Worm (Caenorhabditis elegans): ENCODE data around the gene scp-1.

Gene scp-1

DNA sequence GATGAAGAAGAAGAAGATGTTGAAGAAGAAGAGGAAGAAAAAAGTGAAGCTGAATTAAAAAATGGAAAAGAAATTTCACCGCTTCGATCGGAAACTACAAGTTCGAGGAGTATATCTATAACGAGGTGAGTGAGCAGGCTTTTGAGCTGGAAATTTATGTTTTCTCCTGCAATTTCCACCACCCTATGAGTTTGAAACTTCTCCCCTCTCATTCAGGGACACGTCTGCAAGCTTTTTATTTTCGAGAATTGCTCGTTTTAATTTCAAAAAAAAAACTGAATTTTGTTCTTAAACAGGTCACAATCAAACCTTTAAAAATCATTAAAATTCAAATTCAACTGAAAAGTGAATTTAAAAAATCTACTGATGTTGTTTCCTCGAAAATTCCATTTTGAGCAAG, 28.4 kb downstream of the scp-1 start:
- TF ChIP-seq zag-1 (tag; optimal IDR thresholded peaks at IDR 0.05) (no peak), elt-2 (tag; optimal IDR thresholded peaks at IDR 0.05) (no peak), lin-39 (tag; optimal IDR thresholded peaks at IDR 0.05) (no peak), fos-1 (tag; optimal IDR thresholded peaks at IDR 0.05) (no peak), sea-2 (GFP tag; optimal IDR thresholded peaks at IDR 0.05) (no peak), unc-62 (GFP tag; optimal IDR thresholded peaks at IDR 0.05) (no peak), ama-1 (optimal IDR thresholded peaks at IDR 0.05) (no peak), fkh-10 (GFP tag; optimal IDR thresholded peaks at IDR 0.05) (no peak), mml-1 (tag; optimal IDR thresholded peaks at IDR 0.05) (no peak), pha-4 (tag; optimal IDR thresholded peaks at IDR 0.05) (no peak)

- TF ChIP-seq ama-1 (optimal IDR thresholded peaks at IDR 0.05) (no peak), ceh-28 (tag; optimal IDR thresholded peaks at IDR 0.05) (peak; percentile 65)
Measured at ce11 chrII:9369394-9369793, 35.6 kb downstream of the scp-1 start.

- TF ChIP-seq eor-1 (tag; optimal IDR thresholded peaks at IDR 0.05): no peak
- no peak for TF ChIP-seq lin-39 (tag; optimal IDR thresholded peaks at IDR 0.05)
- TF ChIP-seq pha-4 (tag; optimal IDR thresholded peaks at IDR 0.05): no peak
- TF ChIP-seq nhr-23 (tag; optimal IDR thresholded peaks at IDR 0.05): no peak
- TF ChIP-seq nhr-77 (tag; optimal IDR thresholded peaks at IDR 0.05): no peak
- no peak for TF ChIP-seq nfya-1 (tag; optimal IDR thresholded peaks at IDR 0.05; ENCODE audit: insufficient read depth)
- no peak for TF ChIP-seq egl-5 (tag; optimal IDR thresholded peaks at IDR 0.05)
- no peak for TF ChIP-seq elt-2 (tag; optimal IDR thresholded peaks at IDR 0.05)
- TF ChIP-seq ama-1 (optimal IDR thresholded peaks at IDR 0.05): no peak
- no peak for TF ChIP-seq mml-1 (tag; optimal IDR thresholded peaks at IDR 0.05)
- no peak for TF ChIP-seq fos-1 (tag; optimal IDR thresholded peaks at IDR 0.05)
- no peak for TF ChIP-seq elt-3 (tag; optimal IDR thresholded peaks at IDR 0.05)
- TF ChIP-seq sea-2 (GFP tag; optimal IDR thresholded peaks at IDR 0.05): no peak
- TF ChIP-seq ztf-4 (tag; optimal IDR thresholded peaks at IDR 0.05): no peak
- no peak for TF ChIP-seq nhr-12 (tag; optimal IDR thresholded peaks at IDR 0.05)
- no peak for TF ChIP-seq R02D3.7 (tag; optimal IDR thresholded peaks at IDR 0.05)
Measured at ce11 chrII:9372393-9372792, 38.6 kb downstream of the scp-1 start, which contains the start of gene C06C3.3. Gene C06C3.3 (minus strand): TSS chrII:9372493.

- no peak for TF ChIP-seq eor-1 (tag; optimal IDR thresholded peaks at IDR 0.05)
- no peak for TF ChIP-seq ceh-82 (tag; optimal IDR thresholded peaks at IDR 0.05)
- no peak for TF ChIP-seq unc-62 (GFP tag; optimal IDR thresholded peaks at IDR 0.05)
Measured at ce11 chrII:9372991-9373390, 39.2 kb downstream of the scp-1 start, which contains the start of gene C06C3.4. Gene C06C3.4 (plus strand): TSS chrII:9373291.

ce11 chrII:9374807-9375206, 41.0 kb downstream of the scp-1 start, which contains the start of gene C06C3.12:
Gene C06C3.12 (plus strand): TSS chrII:9375107.
- TF ChIP-seq elt-2 (tag; optimal IDR thresholded peaks at IDR 0.05) (peak; percentile 1), lsy-12 (tag; optimal IDR thresholded peaks at IDR 0.05) (no peak)

- TF ChIP-seq unc-39 (tag; optimal IDR thresholded peaks at IDR 0.05): no peak
- TF ChIP-seq eor-1 (tag; optimal IDR thresholded peaks at IDR 0.05): no peak
- TF ChIP-seq nhr-23 (tag; optimal IDR thresholded peaks at IDR 0.05): no peak
Measured at ce11 chrII:9377158-9377557, 43.3 kb downstream of the scp-1 start, which contains the start of gene C06C3.10. Gene C06C3.10 (minus strand): TSS chrII:9377258.

DNA sequence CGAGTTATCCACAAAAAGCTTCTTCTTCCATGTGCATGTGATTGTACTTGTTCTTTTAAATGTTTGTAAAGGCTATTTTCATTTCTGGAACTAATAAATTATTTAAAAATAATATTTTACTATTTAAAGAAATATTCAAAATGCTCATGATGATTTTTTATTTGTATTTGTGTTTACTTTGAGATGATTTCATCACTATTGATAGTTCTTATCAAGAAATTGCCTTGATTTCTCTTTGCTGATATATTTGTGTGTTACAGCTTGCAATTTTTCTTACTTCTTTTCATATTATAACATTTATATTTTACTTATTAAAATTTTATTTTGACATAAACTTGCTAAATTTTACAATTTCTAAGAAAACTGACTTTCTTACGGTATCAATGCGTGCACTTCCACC, 44.4 kb downstream of the scp-1 start:
- TF ChIP-seq nhr-23 (tag; optimal IDR thresholded peaks at IDR 0.05) (no peak), pha-4 (tag; optimal IDR thresholded peaks at IDR 0.05) (peak; percentile 59), tbx-2 (tag; optimal IDR thresholded peaks at IDR 0.05) (no peak), elt-2 (tag; optimal IDR thresholded peaks at IDR 0.05) (peak; percentile 38), aly-2 (tag; optimal IDR thresholded peaks at IDR 0.05) (no peak)

- TF ChIP-seq sea-2 (GFP tag; optimal IDR thresholded peaks at IDR 0.05) (no peak), fkh-2 (tag; optimal IDR thresholded peaks at IDR 0.05) (no peak), lin-15B (tag; optimal IDR thresholded peaks at IDR 0.05) (no peak), nhr-23 (tag; optimal IDR thresholded peaks at IDR 0.05) (no peak), nfya-1 (tag; optimal IDR thresholded peaks at IDR 0.05; ENCODE audit: insufficient read depth) (no peak)
Measured at ce11 chrII:9379796-9380195, 46.0 kb downstream of the scp-1 start, which contains the start of gene srh-48. Gene srh-48 (plus strand): TSS chrII:9380096.
